Fruit fly (Drosophila melanogaster) whole organism, embryonic: ENCODE results near the gene Gclm.

Experiments
- Atf-2 ChIP-seq: fragments of 200-800 bp; sonication (Bioruptor generic); optimal IDR thresholded peaks from 2 replicates; lab custom pipeline; 2016; ENCODE audit warnings: missing biosample characterization, missing genetic modification characterization
- Bdp1 ChIP-seq: fragments of 200-800 bp; sonication (Bioruptor generic); optimal IDR thresholded peaks from 3 replicates; lab custom pipeline; 2016; ENCODE audit warnings: missing biosample characterization, missing genetic modification characterization
- CG10543 ChIP-seq: fragments of 200-800 bp; sonication (Bioruptor generic); optimal IDR thresholded peaks from 3 replicates; lab custom pipeline; 2017; ENCODE audit warnings: missing biosample characterization, mild to moderate bottlenecking, missing genetic modification characterization, moderate library complexity
- CG12744 ChIP-seq: fragments of 200-800 bp; sonication (Bioruptor generic); optimal IDR thresholded peaks from 2 replicates; lab custom pipeline; 2016; ENCODE audit warnings: missing biosample characterization, missing genetic modification characterization
- CG13424 ChIP-seq: fragments of 200-800 bp; sonication (Bioruptor generic); optimal IDR thresholded peaks from 2 replicates; lab custom pipeline; 2019; ENCODE audit warnings: missing biosample characterization, mild to moderate bottlenecking, missing genetic modification characterization, moderate library complexity
- CG13894 ChIP-seq: fragments of 200-800 bp; sonication (Bioruptor generic); optimal IDR thresholded peaks from 3 replicates; lab custom pipeline; 2018; ENCODE audit warnings: missing biosample characterization, mild to moderate bottlenecking, missing genetic modification characterization, moderate library complexity
- CG14710 ChIP-seq: fragments of 200-800 bp; sonication (Bioruptor generic); optimal IDR thresholded peaks from 3 replicates; lab custom pipeline; 2019; ENCODE audit warnings: missing biosample characterization, mild to moderate bottlenecking, missing genetic modification characterization, moderate library complexity
- CG16779 ChIP-seq: fragments of 200-800 bp; sonication (Bioruptor generic); IDR thresholded peaks from 2 replicates; pipeline ENCODE4 v1.3.6; 2022; ENCODE audit warnings: missing biosample characterization, missing genetic modification characterization
- CG16863 ChIP-seq: fragments of 200-800 bp; sonication (Bioruptor generic); optimal IDR thresholded peaks from 3 replicates; lab custom pipeline; 2016; ENCODE audit warnings: missing biosample characterization, missing genetic modification characterization
- CG2712 ChIP-seq: fragments of 200-800 bp; optimal IDR thresholded peaks from 3 replicates; lab custom pipeline; 2019; ENCODE audit warnings: missing biosample characterization, mild to moderate bottlenecking, missing genetic modification characterization, moderate library complexity
- CG30431 ChIP-seq: fragments of 200-800 bp; sonication (Bioruptor generic); optimal IDR thresholded peaks from 2 replicates; lab custom pipeline; 2017; ENCODE audit warnings: missing biosample characterization, missing genetic modification characterization
- CG31224 ChIP-seq: fragments of 200-800 bp; sonication (Bioruptor generic); IDR thresholded peaks from 2 replicates; pipeline ENCODE4 v1.3.6; 2022; ENCODE audit warnings: missing biosample characterization, missing genetic modification characterization
- CG4282 ChIP-seq: fragments of 200-800 bp; sonication (Bioruptor generic); optimal IDR thresholded peaks from 2 replicates; lab custom pipeline; 2016; ENCODE audit warnings: missing biosample characterization, missing genetic modification characterization
- CG4328 ChIP-seq: fragments of 200-800 bp; sonication (Bioruptor generic); optimal IDR thresholded peaks from 3 replicates; lab custom pipeline; 2017; ENCODE audit warnings: missing biosample characterization, missing genetic modification reagents, missing genetic modification characterization
- CG4854 ChIP-seq: fragments of 200-800 bp; sonication (Bioruptor generic); optimal IDR thresholded peaks from 2 replicates; lab custom pipeline; 2016; ENCODE audit warnings: missing biosample characterization, missing genetic modification characterization, inconsistent platforms
- CG6689 ChIP-seq: fragments of 200-800 bp; sonication (Bioruptor generic); IDR thresholded peaks from 2 replicates; pipeline ENCODE4 v1.3.6; 2022; ENCODE audit warnings: missing biosample characterization, missing genetic modification characterization
- CG6791 ChIP-seq: fragments of 200-800 bp; sonication (Bioruptor generic); IDR thresholded peaks from 3 replicates; pipeline ENCODE4 v1.3.6; 2022; ENCODE audit warnings: missing biosample characterization, missing genetic modification characterization; ENCODE audit not compliant: partially characterized antibody
- CG7357 ChIP-seq: fragments of 200-800 bp; sonication (Bioruptor generic); IDR thresholded peaks from 3 replicates; pipeline ENCODE4 v1.3.6; 2022; ENCODE audit warnings: missing biosample characterization, missing genetic modification characterization
- CG7786 ChIP-seq: fragments of 200-800 bp; sonication (Bioruptor generic); optimal IDR thresholded peaks from 2 replicates; lab custom pipeline; 2016; ENCODE audit warnings: missing biosample characterization, missing genetic modification characterization
- CG8359 ChIP-seq: fragments of 200-800 bp; sonication (Bioruptor generic); optimal IDR thresholded peaks from 2 replicates; lab custom pipeline; 2017; ENCODE audit warnings: missing biosample characterization, mild to moderate bottlenecking, missing genetic modification characterization, borderline replicate concordance
- E2f1 ChIP-seq: fragments of 200-800 bp; sonication (Bioruptor generic); IDR thresholded peaks from 2 replicates; pipeline ENCODE4 v1.3.6; 2022; ENCODE audit warnings: missing biosample characterization, missing genetic modification characterization
- Hr51 ChIP-seq, 2 experiments: fragments of 200-800 bp; sonication (Bioruptor generic); optimal IDR thresholded peaks; 2 replicates in 1 of 2; 3 replicates in 1 of 2; lab custom pipeline; 2016 to 2018; ENCODE audit warnings: missing biosample characterization in 2 of 2, missing genetic modification characterization in 2 of 2, mild to moderate bottlenecking in 1 of 2, moderate library complexity in 1 of 2
- Lhr ChIP-seq: fragments of 200-800 bp; sonication (Bioruptor generic); optimal IDR thresholded peaks from 3 replicates; lab custom pipeline; 2017; ENCODE audit warnings: mild to moderate bottlenecking, missing biosample characterization, missing genetic modification reagents, missing genetic modification characterization
- MBD-R2 ChIP-seq: fragments of 200-800 bp; sonication (Bioruptor generic); IDR thresholded peaks from 2 replicates; pipeline ENCODE4 v1.3.6; 2022; ENCODE audit warnings: missing biosample characterization, missing genetic modification characterization
- Meics ChIP-seq: fragments of 200-800 bp; sonication (Bioruptor generic); optimal IDR thresholded peaks from 2 replicates; lab custom pipeline; 2017; ENCODE audit warnings: missing biosample characterization, mild to moderate bottlenecking, missing genetic modification characterization
- Oaz ChIP-seq: fragments of 200-800 bp; sonication (Bioruptor generic); IDR thresholded peaks from 2 replicates; pipeline ENCODE4 v1.3.6; 2022; ENCODE audit warnings: missing biosample characterization, missing genetic modification characterization
- Oli ChIP-seq: fragments of 200-800 bp; sonication (Bioruptor generic); optimal IDR thresholded peaks from 2 replicates; lab custom pipeline; 2018; ENCODE audit warnings: missing biosample characterization, mild to moderate bottlenecking, missing genetic modification characterization, moderate library complexity
- Pdp1 ChIP-seq, 2 experiments: fragments of 200-800 bp; sonication (Bioruptor generic); optimal IDR thresholded peaks; 3 replicates each; lab custom pipeline; 2016; ENCODE audit warnings: missing biosample characterization in 2 of 2, missing genetic modification characterization in 2 of 2, mild to moderate bottlenecking in 1 of 2, moderate library complexity in 1 of 2
- Poxn ChIP-seq: fragments of 200-800 bp; sonication (Bioruptor generic); IDR thresholded peaks from 2 replicates; pipeline ENCODE4 v1.3.6; 2022; ENCODE audit warnings: missing biosample characterization, missing genetic modification characterization
- Scr ChIP-seq: fragments of 200-800 bp; sonication (Bioruptor generic); IDR thresholded peaks from 2 replicates; pipeline ENCODE4 v1.3.6; 2022; ENCODE audit warnings: missing biosample characterization, missing genetic modification characterization; ENCODE audit not compliant: partially characterized antibody
- Six4 ChIP-seq: fragments of 200-800 bp; sonication (Bioruptor generic); optimal IDR thresholded peaks from 2 replicates; lab custom pipeline; 2016; ENCODE audit warnings: missing biosample characterization, missing genetic modification characterization
- Sox100B ChIP-seq: fragments of 200-800 bp; sonication (Bioruptor generic); optimal IDR thresholded peaks from 3 replicates; lab custom pipeline; 2018; ENCODE audit warnings: missing biosample characterization, mild to moderate bottlenecking, missing genetic modification characterization
- bbx ChIP-seq: fragments of 200-800 bp; sonication (Bioruptor generic); IDR thresholded peaks from 2 replicates; pipeline ENCODE4 v1.3.6; 2022; ENCODE audit warnings: missing biosample characterization, missing genetic modification characterization; ENCODE audit not compliant: partially characterized antibody
- cas ChIP-seq: fragments of 200-800 bp; sonication (Bioruptor generic); IDR thresholded peaks from 2 replicates; pipeline ENCODE4 v1.3.6; 2022; ENCODE audit warnings: missing biosample characterization, missing genetic modification characterization
- cg ChIP-seq: fragments of 200-800 bp; sonication (Bioruptor generic); optimal IDR thresholded peaks from 3 replicates; lab custom pipeline; 2019; ENCODE audit warnings: missing biosample characterization, mild to moderate bottlenecking, missing genetic modification characterization, moderate library complexity
- chif ChIP-seq, 2 experiments: fragments of 200-800 bp; sonication (Bioruptor generic); optimal IDR thresholded peaks; 3 replicates each; lab custom pipeline; 2016; ENCODE audit warnings: missing biosample characterization in 2 of 2, missing genetic modification characterization in 2 of 2
- chm ChIP-seq: fragments of 200-800 bp; sonication (Bioruptor generic); IDR thresholded peaks from 2 replicates; pipeline ENCODE4 v1.3.6; 2022; ENCODE audit warnings: missing biosample characterization, missing genetic modification characterization
- crol ChIP-seq: fragments of 200-800 bp; sonication (Bioruptor generic); IDR thresholded peaks from 2 replicates; pipeline ENCODE4 v1.3.6; 2022; ENCODE audit warnings: missing biosample characterization, missing genetic modification characterization
- dan ChIP-seq: fragments of 200-800 bp; sonication (Bioruptor generic); IDR thresholded peaks from 2 replicates; pipeline ENCODE4 v1.3.6; 2022; ENCODE audit warnings: missing biosample characterization, missing genetic modification characterization
- dati ChIP-seq: fragments of 200-800 bp; sonication (Bioruptor generic); IDR thresholded peaks from 2 replicates; pipeline ENCODE4 v1.3.6; 2022; ENCODE audit warnings: missing biosample characterization, missing genetic modification characterization
- dmrt11E ChIP-seq: fragments of 200-800 bp; sonication (Bioruptor generic); optimal IDR thresholded peaks from 3 replicates; lab custom pipeline; 2018; ENCODE audit warnings: missing biosample characterization, mild to moderate bottlenecking, missing genetic modification characterization, moderate library complexity
- en ChIP-seq: fragments of 200-800 bp; sonication (Bioruptor generic); optimal IDR thresholded peaks from 2 replicates; lab custom pipeline; 2016; ENCODE audit warnings: missing biosample characterization, missing genetic modification characterization
- hb ChIP-seq: fragments of 200-800 bp; sonication (Bioruptor generic); IDR thresholded peaks from 3 replicates; pipeline ENCODE4 v1.3.6; 2022; ENCODE audit warnings: missing biosample characterization, missing genetic modification characterization; ENCODE audit not compliant: partially characterized antibody
- ken ChIP-seq: fragments of 200-800 bp; sonication (Bioruptor generic); IDR thresholded peaks from 3 replicates; pipeline ENCODE4 v1.3.6; 2022; ENCODE audit warnings: missing biosample characterization, missing genetic modification characterization
- lbe ChIP-seq: fragments of 200-800 bp; sonication (Bioruptor generic); optimal IDR thresholded peaks from 2 replicates; lab custom pipeline; 2016; ENCODE audit warnings: missing biosample characterization, mild to moderate bottlenecking, missing genetic modification characterization
- pzg ChIP-seq: fragments of 200-800 bp; sonication (Bioruptor generic); optimal IDR thresholded peaks from 3 replicates; lab custom pipeline; 2018; ENCODE audit warnings: missing biosample characterization, mild to moderate bottlenecking, missing genetic modification characterization, moderate library complexity
- tll ChIP-seq, 2 experiments: fragments of 200-800 bp in 1 of 2; fragments of >200 bp in 1 of 2; sonication (Bioruptor generic) in 1 of 2; optimal IDR thresholded peaks; 2 replicates each; lab custom pipeline; 2017 to 2019; ENCODE audit warnings: missing biosample characterization in 2 of 2, missing genetic modification characterization in 2 of 2, mild to moderate bottlenecking in 1 of 2, moderate library complexity in 1 of 2
- trem ChIP-seq: fragments of 200-800 bp; optimal IDR thresholded peaks from 3 replicates; lab custom pipeline; 2019; ENCODE audit warnings: missing biosample characterization, mild to moderate bottlenecking, missing genetic modification characterization, moderate library complexity
- ttk ChIP-seq: fragments of 200-800 bp; sonication (Bioruptor generic); IDR thresholded peaks from 2 replicates; pipeline ENCODE4 v2.1.2; 2022; ENCODE audit warnings: missing biosample characterization, missing genetic modification characterization
- vfl ChIP-seq: fragments of 200-800 bp; sonication (Bioruptor generic); optimal IDR thresholded peaks from 2 replicates; lab custom pipeline; 2016; ENCODE audit warnings: missing biosample characterization, missing genetic modification characterization

The Gclm gene

DNA sequence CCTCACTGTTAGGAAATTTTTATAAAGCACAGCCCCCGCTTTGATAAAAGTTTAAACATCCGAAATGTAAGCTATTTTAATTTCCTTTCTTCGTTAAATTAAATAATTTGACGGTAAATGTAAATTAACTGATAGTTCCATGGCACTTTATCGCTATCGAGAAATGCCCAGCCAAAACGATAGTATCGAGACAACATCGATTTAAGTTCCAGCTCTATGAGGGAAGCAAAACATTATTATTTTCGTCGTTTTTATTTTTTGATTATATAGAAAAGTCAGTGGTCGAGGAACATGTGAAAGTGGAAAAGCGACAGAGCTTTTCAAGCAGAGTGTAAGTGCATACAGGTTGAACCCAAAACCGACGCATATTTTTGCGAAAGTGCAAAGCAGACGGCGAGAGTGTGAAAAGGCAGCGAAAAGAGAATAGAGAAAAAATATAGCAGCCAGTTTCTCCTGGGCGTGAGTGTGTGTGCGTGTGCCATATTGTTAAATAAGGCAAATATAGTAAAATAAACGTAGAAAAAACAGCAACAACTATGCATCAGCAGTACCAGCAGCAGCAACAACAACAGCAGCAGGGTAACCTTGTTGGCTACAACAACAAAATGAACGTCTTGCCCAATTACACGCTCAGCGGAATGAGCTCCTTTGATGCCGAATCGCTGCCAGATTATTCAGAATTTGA, 40.6 kb upstream of the Gclm start, which contains the start of gene CG45049 (continued):
- TF ChIP-seq chif (GFP tag; optimal IDR thresholded peaks at IDR 0.05; lab: Kevin White, UChicago) (no peak), E2f1 (no peak), Sox100B (GFP tag; lab: Kevin White, UChicago) (no peak), dan (no peak), CG10543 (peak; percentile 23), CG4854 (GFP tag; lab: Kevin White, UChicago) (no peak), chm (GFP tag; lab: Robert Waterston, UW) (no peak), crol (GFP tag; lab: Robert Waterston, UW) (no peak), Pdp1 (GFP tag; optimal IDR thresholded peaks at IDR 0.05; lab: Kevin White, UChicago) (peak in 1 of 2 experiments; percentile 12), CG30431 (GFP tag; lab: Kevin White, UChicago) (no peak), CG31224 (GFP tag; lab: Robert Waterston, UW) (no peak), hb (GFP tag; lab: Robert Waterston, UW) (peak; percentile 93), CG12744 (no peak), CG4282 (GFP tag; lab: Kevin White, UChicago) (no peak), Atf-2 (GFP tag; lab: Kevin White, UChicago) (no peak), CG2712 (peak; percentile 8), Meics (GFP tag; lab: Kevin White, UChicago) (no peak), MBD-R2 (GFP tag; lab: Robert Waterston, UW) (0 out of 2 replicates have a peak, but pooled peaks have one; percentile 22), Oaz (GFP tag; lab: Robert Waterston, UW) (no peak), CG6689 (GFP tag; lab: Robert Waterston, UW) (no peak), Oli (tag; lab: Kevin White, UChicago) (no peak), cg (GFP tag; lab: Kevin White, UChicago) (peak; percentile 80), Bdp1 (GFP tag; lab: Kevin White, UChicago) (no peak), dmrt11E (tag; lab: Kevin White, UChicago) (no peak), vfl (no peak), CG7786 (GFP tag; lab: Kevin White, UChicago) (no peak), pzg (GFP tag; lab: Kevin White, UChicago) (peak; percentile 40), CG4328 (GFP tag; lab: Kevin White, UChicago) (no peak), CG14710 (tag; lab: Kevin White, UChicago) (peak; percentile 0), CG8359 (GFP tag; lab: Kevin White, UChicago) (no peak), Hr51 (GFP tag; optimal IDR thresholded peaks at IDR 0.05; lab: Kevin White, UChicago) (no peak), Scr (GFP tag; lab: Robert Waterston, UW) (peak; percentile 92), Poxn (GFP tag; lab: Robert Waterston, UW) (no peak), CG13424 (tag; lab: Kevin White, UChicago) (no peak), CG16779 (GFP tag; lab: Robert Waterston, UW) (no peak), ken (no peak), ttk (GFP tag; lab: Robert Waterston, UW) (no peak), CG13894 (tag; lab: Kevin White, UChicago) (no peak), trem (tag; lab: Kevin White, UChicago) (peak; percentile 4), lbe (GFP tag; lab: Kevin White, UChicago) (no peak), cas (no peak), CG7357 (GFP tag; lab: Robert Waterston, UW) (no peak), en (GFP tag; lab: Kevin White, UChicago) (no peak), tll (GFP tag; optimal IDR thresholded peaks at IDR 0.05; lab: Kevin White, UChicago) (no peak), CG16863 (GFP tag; lab: Kevin White, UChicago) (no peak), Lhr (GFP tag; lab: Kevin White, UChicago) (no peak), Six4 (GFP tag; lab: Kevin White, UChicago) (no peak), bbx (GFP tag; lab: Robert Waterston, UW) (peak; percentile 94), dati (GFP tag; lab: Robert Waterston, UW) (no peak), CG6791 (GFP tag; lab: Robert Waterston, UW) (peak; percentile 95)
